Worm (Caenorhabditis elegans): Measurements from ENCODE around the gene F58F12.12.
A peak's percentile ranks its signal among the peaks of the same experiment; 100 is the strongest.

F58F12.12 gene

ce11 chrII:6331222-6331830 is 49.6 kb upstream of the F58F12.12 start, which contains the start of gene set-4 (continued):
- TF ChIP-seq skn-1 (tag; optimal IDR thresholded peaks at IDR 0.05) = peak; percentile 85
- peak; percentile 97 for TF ChIP-seq nhr-71 (tag; optimal IDR thresholded peaks at IDR 0.05)
- peak; percentile 96 for TF ChIP-seq rnt-1 (tag; optimal IDR thresholded peaks at IDR 0.05)
- peak; percentile 71 for TF ChIP-seq lir-3 (tag; optimal IDR thresholded peaks at IDR 0.05; ENCODE audit: poor library complexity)
- TF ChIP-seq nhr-90 (tag; optimal IDR thresholded peaks at IDR 0.05; ENCODE audit: poor library complexity) = peak; percentile 93
- peak; percentile 92 for TF ChIP-seq egl-13 (tag; optimal IDR thresholded peaks at IDR 0.05)
- peak; percentile 96 for TF ChIP-seq swsn-7 (tag; optimal IDR thresholded peaks at IDR 0.05)
- TF ChIP-seq snpc-4 (tag; optimal IDR thresholded peaks at IDR 0.05) = peak; percentile 88
- peak; percentile 93 for TF ChIP-seq fkh-8 (tag; optimal IDR thresholded peaks at IDR 0.05)
- TF ChIP-seq sup-37 (GFP tag; optimal IDR thresholded peaks at IDR 0.05) = peak; percentile 71
- TF ChIP-seq F16B12.6 (tag; optimal IDR thresholded peaks at IDR 0.05) = peak; percentile 73
- TF ChIP-seq pqm-1 (tag; optimal IDR thresholded peaks at IDR 0.05) = no peak
- TF ChIP-seq sptf-1 (tag; optimal IDR thresholded peaks at IDR 0.05) = no peak
- peak; percentile 89 for TF ChIP-seq isw-1 (GFP tag; IDR thresholded peaks at IDR 0.05)
- TF ChIP-seq fkh-10 (GFP tag; optimal IDR thresholded peaks at IDR 0.05) = peak; percentile 91
- no peak for TF ChIP-seq nhr-12 (tag; optimal IDR thresholded peaks at IDR 0.05)
- peak; percentile 87 for TF ChIP-seq hpl-2 (GFP tag; optimal IDR thresholded peaks at IDR 0.05)
- TF ChIP-seq tlp-1 (tag; optimal IDR thresholded peaks at IDR 0.05) = no peak
- TF ChIP-seq pag-3 (tag; optimal IDR thresholded peaks at IDR 0.05; ENCODE audit: borderline replicate concordance, insufficient read depth) = no peak
- peak; percentile 86 to 90 (median 89) for TF ChIP-seq dpl-1 (GFP tag; optimal IDR thresholded peaks at IDR 0.05)
- TF ChIP-seq pax-3 (tag; optimal IDR thresholded peaks at IDR 0.05) = peak; percentile 80
- TF ChIP-seq C34B4.2 (tag; optimal IDR thresholded peaks at IDR 0.05) = peak; percentile 23
- peak in 2 of 6 experiments; percentile 69 to 70 for TF ChIP-seq elt-3 (tag; optimal IDR thresholded peaks at IDR 0.05)
- TF ChIP-seq nhr-237 (tag; optimal IDR thresholded peaks at IDR 0.05) = peak; percentile 60
- TF ChIP-seq lin-35 (GFP tag; optimal IDR thresholded peaks at IDR 0.05) = peak; percentile 91 to 94
- TF ChIP-seq vab-15 (tag; optimal IDR thresholded peaks at IDR 0.05) = no peak
- TF ChIP-seq nhr-11 (tag; optimal IDR thresholded peaks at IDR 0.05) = peak; percentile 71
- TF ChIP-seq mep-1 (tag; optimal IDR thresholded peaks at IDR 0.05) = peak; percentile 97
- peak; percentile 95 for TF ChIP-seq tbx-2 (tag; optimal IDR thresholded peaks at IDR 0.05)
- no peak for TF ChIP-seq ces-1 (GFP tag; optimal IDR thresholded peaks at IDR 0.05)
- TF ChIP-seq ceh-63 (GFP tag; optimal IDR thresholded peaks at IDR 0.05) = no peak
- TF ChIP-seq elt-2 (tag; optimal IDR thresholded peaks at IDR 0.05) = peak; percentile 83
- TF ChIP-seq ztf-11 (tag; optimal IDR thresholded peaks at IDR 0.05) = peak in 1 of 2 experiments; percentile 84
- peak; percentile 96 for TF ChIP-seq unc-86 (tag; optimal IDR thresholded peaks at IDR 0.05)
- peak; percentile 90 for TF ChIP-seq jun-1 (tag; optimal IDR thresholded peaks at IDR 0.05)

- TF ChIP-seq nhr-12 (tag; optimal IDR thresholded peaks at IDR 0.05) (no peak), nhr-19 (GFP tag; conservative IDR thresholded peaks at IDR 0.05) (no peak), nhr-237 (tag; optimal IDR thresholded peaks at IDR 0.05) (no peak), efl-1 (optimal IDR thresholded peaks at IDR 0.05) (no peak), efl-1 (GFP tag; optimal IDR thresholded peaks at IDR 0.05 in 1 of 2) (no peak)
These were observed 47.1 kb upstream of the F58F12.12 start, which contains the start of gene ttc-39B for ce11 chrII:6333887-6334286. Gene ttc-39B (minus strand): TSS chrII:6333987.

- TF ChIP-seq snu-23 (GFP tag; optimal IDR thresholded peaks at IDR 0.05) (no peak), fkh-8 (tag; optimal IDR thresholded peaks at IDR 0.05) (no peak), elt-2 (tag; optimal IDR thresholded peaks at IDR 0.05) (peak; percentile 46), lin-35 (GFP tag; optimal IDR thresholded peaks at IDR 0.05) (peak in 1 of 2 experiments; percentile 7), nhr-47 (tag; optimal IDR thresholded peaks at IDR 0.05) (no peak), lin-14 (GFP tag; optimal IDR thresholded peaks at IDR 0.05) (peak; percentile 0), efl-1 (optimal IDR thresholded peaks at IDR 0.05) (no peak), efl-1 (GFP tag; optimal IDR thresholded peaks at IDR 0.05 in 1 of 2) (peak in 1 of 2 experiments; percentile 90)
These were observed 46.2 kb upstream of the F58F12.12 start for ce11 chrII:6334745-6335260.
